Fruit fly (Drosophila melanogaster) whole organism, embryonic: ENCODE measurements around the gene Pxd.

Experiments used
- CG14667 ChIP-seq: fragments of 200-800 bp; sonication (Bioruptor generic); IDR thresholded peaks from 2 replicates; pipeline ENCODE4 v1.3.6; 2022; ENCODE audit warnings: missing biosample characterization, missing genetic modification characterization
- dpn ChIP-seq, 2 experiments: fragments of 200-800 bp; sonication (Bioruptor generic); optimal IDR thresholded peaks; 3 replicates each; lab custom pipeline; 2016; ENCODE audit warnings: missing biosample characterization in 2 of 2, missing genetic modification characterization in 2 of 2
- yki ChIP-seq: fragments of >200 bp; optimal IDR thresholded peaks from 3 replicates; lab custom pipeline; 2018

- TF ChIP-seq CG14667 (GFP tag; lab: Robert Waterston, UW) (peak; percentile 28; the same call in 1 of the 2 replicates), yki (peak; percentile 23), dpn (GFP tag; optimal IDR thresholded peaks at IDR 0.05; lab: Kevin White, UChicago) (peak; percentile 15 to 67)
Measured at dm6 chr3R:16969361-16970355, 44.7 kb upstream of the Pxd start.
